Worm (Caenorhabditis elegans) whole organism, L4 larva: ENCODE measurements around the gene smk-1.

Source experiments
- lin-13 ChIP-seq: fragments of 150-350 bp; optimal IDR thresholded peaks from 2 replicates; lab custom pipeline; 2014; ENCODE audit warnings: missing biosample characterization, missing genetic modification reagents, missing genetic modification characterization
- nhr-77 ChIP-seq: fragments of 150-350 bp; optimal IDR thresholded peaks from 2 replicates; lab custom pipeline; 2014; ENCODE audit warnings: missing biosample characterization, missing genetic modification characterization
- zfp-2 ChIP-seq: sonication (generic microtip); optimal IDR thresholded peaks from 2 replicates; lab custom pipeline; 2016; ENCODE audit warnings: mild to moderate bottlenecking, missing genetic modification characterization, missing compliant biosample characterization

ce11 chrV:8636907-8637306 is 29.3 kb downstream of the smk-1 start, which contains the start of gene grl-12:
- TF ChIP-seq lin-13 (no peak), nhr-77 (tag; lab: Kevin White, UChicago) (no peak), zfp-2 (no peak)
